Worm (Caenorhabditis elegans) whole organism, midembryonic: Measurements from ENCODE around the gene nlp-61.

Experiments
- T22C8.4 ChIP-seq: fragments of 200-800 bp; sonication (Bioruptor generic); IDR thresholded peaks from 2 replicates; pipeline ENCODE4 v1.3.6; 2022; ENCODE audit warnings: missing genetic modification characterization, missing compliant biosample characterization
- med-1 ChIP-seq: sonication (generic microtip); optimal IDR thresholded peaks from 2 replicates; lab custom pipeline; 2017; ENCODE audit warnings: missing genetic modification characterization, mild to moderate bottlenecking, missing compliant biosample characterization, antibody characterized with exemption, missing genetic modification reagents; ENCODE audit not compliant: insufficient read depth
- ref-1 ChIP-seq: fragments of 200-800 bp; sonication (Bioruptor generic); conservative IDR thresholded peaks from 2 replicates; pipeline ENCODE4 v1.3.6; 2022; ENCODE audit warnings: missing genetic modification reagents, missing genetic modification characterization, missing compliant biosample characterization
- ztf-29 ChIP-seq: fragments of 200-800 bp; sonication (Bioruptor generic); IDR thresholded peaks from 2 replicates; pipeline ENCODE4 v1.3.6; 2022; ENCODE audit warnings: missing genetic modification reagents, missing genetic modification characterization, missing compliant biosample characterization

ce11 chrX:7596029-7596428 is 31.4 kb upstream of the nlp-61 start:
- TF ChIP-seq ref-1 (GFP tag; lab: Robert Waterston, UW) (no peak), T22C8.4 (no peak), med-1 (GFP tag; lab: Kevin White, UChicago) (no peak), ztf-29 (GFP tag; lab: Robert Waterston, UW) (no peak)
